Worm (Caenorhabditis elegans) whole organism, L3 larva: ENCODE data around the gene Y73F8A.13.

Source experiments
- R02D3.7 ChIP-seq: fragments of 150-350 bp; optimal IDR thresholded peaks from 2 replicates; lab custom pipeline; 2014; ENCODE audit warnings: missing biosample characterization, missing genetic modification characterization
- aly-2 ChIP-seq: fragments of 150-350 bp; optimal IDR thresholded peaks from 2 replicates; lab custom pipeline; 2014; ENCODE audit warnings: missing biosample characterization, missing genetic modification characterization
- ceh-16 ChIP-seq: sonication (generic microtip); optimal IDR thresholded peaks from 2 replicates; lab custom pipeline; 2017; ENCODE audit warnings: missing biosample characterization, missing genetic modification characterization
- elt-3 ChIP-seq, 3 experiments: fragments of 150-350 bp in 1 of 3; sonication (generic microtip) in 2 of 3; optimal IDR thresholded peaks; 2 replicates in 2 of 3; 4 replicates in 1 of 3; lab custom pipeline; 2014 to 2017; ENCODE audit warnings: missing biosample characterization in 3 of 3, missing genetic modification characterization in 3 of 3
- fkh-10 ChIP-seq: sonication (generic microtip); optimal IDR thresholded peaks from 2 replicates; lab custom pipeline; 2017; ENCODE audit warnings: missing biosample characterization, missing genetic modification reagents, missing genetic modification characterization
- nhr-77 ChIP-seq: fragments of 150-350 bp; optimal IDR thresholded peaks from 2 replicates; lab custom pipeline; 2014; ENCODE audit warnings: missing biosample characterization, missing genetic modification characterization
- unc-62 ChIP-seq: fragments of 150-350 bp; sonication (generic microtip); optimal IDR thresholded peaks from 4 replicates; lab custom pipeline; 2014; ENCODE audit warnings: missing biosample characterization, missing genetic modification reagents, missing genetic modification characterization
- zag-1 ChIP-seq: fragments of 150-350 bp; optimal IDR thresholded peaks from 2 replicates; lab custom pipeline; 2014; ENCODE audit warnings: missing biosample characterization, missing genetic modification characterization

DNA sequence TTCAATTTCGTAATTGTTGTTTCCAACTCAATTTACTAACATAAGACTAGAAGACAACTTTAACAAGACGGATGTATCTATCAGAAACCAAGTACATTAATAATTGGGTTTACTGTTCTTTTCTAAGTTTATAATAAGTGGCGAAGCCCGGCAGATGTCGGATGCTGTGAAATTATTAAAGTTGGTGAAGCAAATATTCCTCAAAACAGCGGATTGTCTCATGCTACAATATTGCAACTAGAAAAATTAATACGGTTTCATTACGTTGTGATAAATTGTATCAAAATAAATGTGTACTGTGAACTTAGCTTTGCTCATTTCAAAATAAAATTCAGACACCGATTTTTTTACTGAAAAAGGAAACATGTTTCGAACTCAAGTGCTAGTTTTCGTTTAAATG lies 28.4 kb upstream of the Y73F8A.13 start:
- TF ChIP-seq unc-62 (GFP tag; lab: Kevin White, UChicago) = no peak
- no peak for TF ChIP-seq zag-1 (tag; lab: Kevin White, UChicago)
- no peak for TF ChIP-seq nhr-77 (tag; lab: Kevin White, UChicago)
- TF ChIP-seq elt-3 (tag; optimal IDR thresholded peaks at IDR 0.05; lab: Kevin White, UChicago) = no peak
- TF ChIP-seq aly-2 (tag; lab: Kevin White, UChicago) = no peak
- no peak for TF ChIP-seq R02D3.7 (tag; lab: Kevin White, UChicago)
- no peak for TF ChIP-seq fkh-10 (GFP tag; lab: Kevin White, UChicago)
- no peak for TF ChIP-seq ceh-16
